Fruit fly (Drosophila melanogaster): Measurements from ENCODE around the gene Nepl8.
A peak's percentile ranks its signal among the peaks of the same experiment; 100 is the strongest.

Gene Nepl8

dm6 chr2L:16492617-16493203 lies 4.8 kb downstream of the Nepl8 start (continued):
- TF ChIP-seq CG15011 (GFP tag; optimal IDR thresholded peaks at IDR 0.05) = peak; percentile 21
- TF ChIP-seq bbx (GFP tag; IDR thresholded peaks at IDR 0.05; ENCODE audit: partially characterized antibody) = no peak
- TF ChIP-seq CoRest (tag; optimal IDR thresholded peaks at IDR 0.05) = peak; percentile 86
- TF ChIP-seq Hand (GFP tag; optimal IDR thresholded peaks at IDR 0.05) = peak; percentile 65
- TF ChIP-seq maf-S (GFP tag; optimal IDR thresholded peaks at IDR 0.05) = peak; percentile 75
- TF ChIP-seq CG10267 (tag; optimal IDR thresholded peaks at IDR 0.05) = peak; percentile 77
- no peak for TF ChIP-seq hkb (optimal IDR thresholded peaks at IDR 0.05)
- TF ChIP-seq hkb (GFP tag; IDR thresholded peaks at IDR 0.05) = peak; percentile 85
- peak; percentile 19; the same call in 1 of the 3 replicates for TF ChIP-seq CG2199 (GFP tag; IDR thresholded peaks at IDR 0.05)
- peak; percentile 53 for TF ChIP-seq CG6765 (GFP tag; optimal IDR thresholded peaks at IDR 0.05)
- TF ChIP-seq croc (GFP tag; conservative IDR thresholded peaks at IDR 0.05) = peak; percentile 51; the same call in 2 of the 3 replicates
- no peak for TF ChIP-seq CG3995 (GFP tag; optimal IDR thresholded peaks at IDR 0.05)
- TF ChIP-seq CG16863 (GFP tag; optimal IDR thresholded peaks at IDR 0.05) = peak; percentile 66
- peak; percentile 66 for TF ChIP-seq CG10366 (GFP tag; IDR thresholded peaks at IDR 0.05)
- TF ChIP-seq CG6654 (GFP tag; optimal IDR thresholded peaks at IDR 0.05) = peak; percentile 84
- TF ChIP-seq CG12236 (GFP tag; optimal IDR thresholded peaks at IDR 0.05) = peak; percentile 26
- TF ChIP-seq lilli (GFP tag; optimal IDR thresholded peaks at IDR 0.05) = peak; percentile 77
- peak; percentile 63 for TF ChIP-seq sqz (GFP tag; optimal IDR thresholded peaks at IDR 0.05)
- no peak for TF ChIP-seq ro (GFP tag; IDR thresholded peaks at IDR 0.05)
- TF ChIP-seq Sox102F (GFP tag; optimal IDR thresholded peaks at IDR 0.05) = peak; percentile 87
- peak; percentile 64 for TF ChIP-seq CG10959 (GFP tag; IDR thresholded peaks at IDR 0.05)
- peak; percentile 82 for TF ChIP-seq vvl (GFP tag; IDR thresholded peaks at IDR 0.05)
- TF ChIP-seq CG9215 (GFP tag; IDR thresholded peaks at IDR 0.05) = peak; percentile 43; the same call in 1 of the 2 replicates
- peak; percentile 70 for TF ChIP-seq ind (GFP tag; optimal IDR thresholded peaks at IDR 0.05)
- no peak; the same call in 1 of the 2 replicates for TF ChIP-seq CG17612 (GFP tag; IDR thresholded peaks at IDR 0.05)
- peak; percentile 44 for TF ChIP-seq CG8089 (GFP tag; optimal IDR thresholded peaks at IDR 0.05)
- no peak for TF ChIP-seq hb (GFP tag; IDR thresholded peaks at IDR 0.05; ENCODE audit: partially characterized antibody)
- peak; percentile 57 for TF ChIP-seq CG6854 (GFP tag; optimal IDR thresholded peaks at IDR 0.05)
- TF ChIP-seq Oaz (GFP tag; IDR thresholded peaks at IDR 0.05) = 0 out of 2 replicates have a peak, but pooled peaks have one; percentile 48
- TF ChIP-seq stwl (tag; optimal IDR thresholded peaks at IDR 0.05) = no peak
- TF ChIP-seq z (GFP tag; IDR thresholded peaks at IDR 0.05) = no peak
- TF ChIP-seq knrl (GFP tag; IDR thresholded peaks at IDR 0.05; ENCODE audit: partially characterized antibody) = no peak
- peak; percentile 73 for TF ChIP-seq CG14710 (tag; optimal IDR thresholded peaks at IDR 0.05)
- peak; percentile 71 for TF ChIP-seq CG3281 (GFP tag; optimal IDR thresholded peaks at IDR 0.05)
- TF ChIP-seq CG4617 (GFP tag; optimal IDR thresholded peaks at IDR 0.05; ENCODE audit: borderline replicate concordance) = no peak
- no peak for TF ChIP-seq tna (GFP tag; IDR thresholded peaks at IDR 0.05; ENCODE audit: partially characterized antibody)
- peak; percentile 62 for TF ChIP-seq CG1233 (GFP tag; optimal IDR thresholded peaks at IDR 0.05)
- TF ChIP-seq fru (optimal IDR thresholded peaks at IDR 0.05) = no peak
- no peak for TF ChIP-seq vnd (GFP tag; IDR thresholded peaks at IDR 0.05; ENCODE audit: partially characterized antibody)
- TF ChIP-seq CG3726 (GFP tag; IDR thresholded peaks at IDR 0.05) = no peak
- no peak for TF ChIP-seq sna (GFP tag; IDR thresholded peaks at IDR 0.05; ENCODE audit: partially characterized antibody)
- no peak for TF ChIP-seq exex (tag; optimal IDR thresholded peaks at IDR 0.05)
- no peak for TF ChIP-seq dati (GFP tag; IDR thresholded peaks at IDR 0.05)
- TF ChIP-seq sens (GFP tag) = peak; percentile 94
- TF ChIP-seq CG14667 (GFP tag; IDR thresholded peaks at IDR 0.05) = no peak; the same call in 1 of the 2 replicates
- TF ChIP-seq CG9437 (GFP tag; optimal IDR thresholded peaks at IDR 0.05) = peak; percentile 62
- peak; percentile 82 for TF ChIP-seq lab (GFP tag; optimal IDR thresholded peaks at IDR 0.05)
- TF ChIP-seq Atf3 (GFP tag; optimal IDR thresholded peaks at IDR 0.05) = peak; percentile 68
- TF ChIP-seq CG3163 (GFP tag; optimal IDR thresholded peaks at IDR 0.05) = no peak
- TF ChIP-seq tio (GFP tag; optimal IDR thresholded peaks at IDR 0.05) = peak; percentile 66
- no peak for TF ChIP-seq CG10321 (GFP tag; IDR thresholded peaks at IDR 0.05)

All from whole organism, embryonic.